Fruit fly (Drosophila melanogaster): ENCODE data around the gene CG4098.

Gene CG4098

DNA sequence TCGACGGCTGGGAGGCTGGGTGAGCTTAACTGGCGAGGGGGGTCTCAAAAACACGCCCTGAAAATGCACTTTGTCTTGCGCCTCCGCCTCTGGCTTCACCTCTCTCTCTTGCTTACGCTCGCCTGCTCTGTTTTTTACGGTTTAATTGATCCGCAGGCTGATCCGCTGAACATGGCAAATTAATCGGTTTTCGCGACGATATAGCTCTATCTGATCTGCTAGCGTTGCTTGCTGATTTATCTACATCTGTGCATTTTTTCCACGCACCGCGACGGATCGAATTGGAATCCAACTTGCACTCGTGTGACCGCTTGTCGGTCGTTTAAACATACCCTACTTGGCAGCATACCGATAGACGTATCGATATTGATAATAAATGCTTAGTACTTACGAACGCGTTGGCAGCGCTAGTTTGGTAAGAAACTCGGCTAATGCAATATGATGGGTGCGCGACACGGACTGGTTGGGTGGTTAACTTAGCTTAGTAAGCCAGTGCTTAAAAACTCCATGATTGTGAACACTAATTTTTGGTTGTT lies 38.5 kb upstream of the CG4098 start, which contains the start of gene Abl (continued):
- TF ChIP-seq Asciz (GFP tag; optimal IDR thresholded peaks at IDR 0.05) (peak; percentile 3), dmrt11E (tag; optimal IDR thresholded peaks at IDR 0.05) (no peak), CG34376 (GFP tag; optimal IDR thresholded peaks at IDR 0.05) (peak; percentile 34), CG14050 (GFP tag; IDR thresholded peaks at IDR 0.05) (no peak), CG13624 (GFP tag; optimal IDR thresholded peaks at IDR 0.05) (peak; percentile 88), CG3065 (GFP tag; optimal IDR thresholded peaks at IDR 0.05) (no peak), az2 (GFP tag; optimal IDR thresholded peaks at IDR 0.05) (peak; percentile 11), CG13894 (tag; optimal IDR thresholded peaks at IDR 0.05) (peak; percentile 91), CG1024 (GFP tag; IDR thresholded peaks at IDR 0.05) (no peak), sob (GFP tag; IDR thresholded peaks at IDR 0.05) (peak; percentile 88), jumu (GFP tag; optimal IDR thresholded peaks at IDR 0.05) (peak; percentile 84), CG3726 (GFP tag; IDR thresholded peaks at IDR 0.05) (no peak), CG7357 (GFP tag; IDR thresholded peaks at IDR 0.05) (no peak), Lim3 (GFP tag; IDR thresholded peaks at IDR 0.05) (no peak), D19A (tag; optimal IDR thresholded peaks at IDR 0.05) (peak; percentile 44), CG7786 (GFP tag; optimal IDR thresholded peaks at IDR 0.05) (peak; percentile 65), p53 (GFP tag; optimal IDR thresholded peaks at IDR 0.05) (peak; percentile 75), gsb-n (tag; optimal IDR thresholded peaks at IDR 0.05) (peak; percentile 75), Dek (tag; optimal IDR thresholded peaks at IDR 0.05) (peak; percentile 69), repo (GFP tag; optimal IDR thresholded peaks at IDR 0.05) (peak; percentile 89), CG9215 (GFP tag; IDR thresholded peaks at IDR 0.05) (no peak), D (optimal IDR thresholded peaks at IDR 0.05) (peak; percentile 11), D (GFP tag; optimal IDR thresholded peaks at IDR 0.05) (no peak), ap (GFP tag; IDR thresholded peaks at IDR 0.05) (no peak), CG16863 (GFP tag; optimal IDR thresholded peaks at IDR 0.05) (peak; percentile 64), CG6654 (GFP tag; optimal IDR thresholded peaks at IDR 0.05) (no peak), HHEX (GFP tag; optimal IDR thresholded peaks at IDR 0.05) (no peak), Hsf (GFP tag; optimal IDR thresholded peaks at IDR 0.05) (peak; percentile 75), gfzf (GFP tag; optimal IDR thresholded peaks at IDR 0.05) (peak; percentile 99), sisA (GFP tag; IDR thresholded peaks at IDR 0.05) (peak; percentile 34; the same call in 1 of the 2 replicates), CG17186 (GFP tag; optimal IDR thresholded peaks at IDR 0.05) (peak; percentile 64), maf-S (GFP tag; optimal IDR thresholded peaks at IDR 0.05) (peak; percentile 77), Med (GFP tag) (peak; percentile 98), CG8281 (tag; optimal IDR thresholded peaks at IDR 0.05) (no peak), CG8290 (GFP tag; optimal IDR thresholded peaks at IDR 0.05) (peak; percentile 86), CG8290 (tag; optimal IDR thresholded peaks at IDR 0.05) (peak; percentile 11 to 97), CG12219 (GFP tag; optimal IDR thresholded peaks at IDR 0.05) (no peak), Lhr (GFP tag; optimal IDR thresholded peaks at IDR 0.05) (peak; percentile 98), sens-2 (GFP tag; IDR thresholded peaks at IDR 0.05) (no peak), Spps (tag; optimal IDR thresholded peaks at IDR 0.05) (peak; percentile 33), Dll (GFP tag; IDR thresholded peaks at IDR 0.05; ENCODE audit: partially characterized antibody) (peak; percentile 81), Myb (GFP tag; optimal IDR thresholded peaks at IDR 0.05) (peak; percentile 97), tll (GFP tag; optimal IDR thresholded peaks at IDR 0.05) (no peak), CG12104 (GFP tag; optimal IDR thresholded peaks at IDR 0.05) (peak; percentile 11), run (tag; optimal IDR thresholded peaks at IDR 0.05) (peak; percentile 26), rib (GFP tag; IDR thresholded peaks at IDR 0.05) (no peak), H2.0 (GFP tag; IDR thresholded peaks at IDR 0.05) (no peak), yki (optimal IDR thresholded peaks at IDR 0.05) (no peak), nmo (GFP tag; optimal IDR thresholded peaks at IDR 0.05) (peak; percentile 79), CTCF (GFP tag; optimal IDR thresholded peaks at IDR 0.05) (peak; percentile 61), pum (GFP tag; optimal IDR thresholded peaks at IDR 0.05) (peak; percentile 62), CG3838 (GFP tag; optimal IDR thresholded peaks at IDR 0.05) (no peak), Bgb (GFP tag; IDR thresholded peaks at IDR 0.05; ENCODE audit: partially characterized antibody) (peak; percentile 91)
